Fruit fly (Drosophila melanogaster): ENCODE data around the gene APC7.
A peak's percentile ranks its signal among the peaks of the same experiment; 100 is the strongest.

Gene APC7

DNA sequence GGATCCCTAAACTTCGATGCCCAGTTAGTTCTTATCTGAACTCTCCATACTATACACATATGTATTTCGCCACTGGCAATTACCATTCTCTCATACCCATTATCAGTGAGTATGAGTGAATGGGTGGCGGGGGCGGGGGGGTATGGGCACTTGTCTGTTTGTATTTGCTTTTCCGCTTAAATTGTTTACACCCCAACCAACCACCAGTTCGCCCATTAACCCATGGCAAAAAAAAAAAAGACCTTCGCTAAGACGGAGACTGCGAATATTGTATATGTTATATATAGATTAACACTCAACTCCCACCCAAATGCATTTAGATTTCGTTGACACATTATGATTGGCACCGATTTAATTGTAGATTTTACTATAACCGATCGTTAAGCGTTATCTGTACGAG, 4.8 kb upstream of the APC7 start:
- peak; percentile 27 for TF ChIP-seq CG15011 (GFP tag; optimal IDR thresholded peaks at IDR 0.05)
- TF ChIP-seq Hr39 (optimal IDR thresholded peaks at IDR 0.05) = no peak
- TF ChIP-seq CG13894 (tag; optimal IDR thresholded peaks at IDR 0.05) = peak; percentile 14
- TF ChIP-seq CG10431 (GFP tag; optimal IDR thresholded peaks at IDR 0.05) = no peak
- no peak for TF ChIP-seq Dip2 (GFP tag; IDR thresholded peaks at IDR 0.05)
- TF ChIP-seq CHES-1-like (GFP tag; optimal IDR thresholded peaks at IDR 0.05) = no peak
- TF ChIP-seq wek (GFP tag; optimal IDR thresholded peaks at IDR 0.05) = peak; percentile 35
- no peak for TF ChIP-seq twi (tag; optimal IDR thresholded peaks at IDR 0.05)
- peak; percentile 45 for TF ChIP-seq CrebB (tag; optimal IDR thresholded peaks at IDR 0.05)
- TF ChIP-seq jigr1 (GFP tag; IDR thresholded peaks at IDR 0.05) = no peak
- TF ChIP-seq Drgx (GFP tag; IDR thresholded peaks at IDR 0.05) = no peak
- TF ChIP-seq D19A (tag; optimal IDR thresholded peaks at IDR 0.05) = no peak
- no peak for TF ChIP-seq ro (GFP tag; IDR thresholded peaks at IDR 0.05)
- no peak for TF ChIP-seq CG17802 (tag; optimal IDR thresholded peaks at IDR 0.05)
- no peak for TF ChIP-seq tx (GFP tag; optimal IDR thresholded peaks at IDR 0.05)
- TF ChIP-seq Myb (GFP tag; optimal IDR thresholded peaks at IDR 0.05) = no peak
- TF ChIP-seq hkb (optimal IDR thresholded peaks at IDR 0.05) = no peak
- TF ChIP-seq hkb (GFP tag; IDR thresholded peaks at IDR 0.05) = no peak; the same call in 1 of the 2 replicates
- TF ChIP-seq CG6854 (GFP tag; optimal IDR thresholded peaks at IDR 0.05) = no peak
- TF ChIP-seq trh (GFP tag; optimal IDR thresholded peaks at IDR 0.05) = no peak
- no peak for TF ChIP-seq Gsc (GFP tag; IDR thresholded peaks at IDR 0.05)
- peak; percentile 12 for TF ChIP-seq Hey (tag; optimal IDR thresholded peaks at IDR 0.05)
- peak; percentile 37 for TF ChIP-seq Dek (tag; optimal IDR thresholded peaks at IDR 0.05)
- TF ChIP-seq nerfin-2 (GFP tag; IDR thresholded peaks at IDR 0.05; ENCODE audit: partially characterized antibody) = no peak
- TF ChIP-seq CG11093 (GFP tag; IDR thresholded peaks at IDR 0.05) = no peak
- no peak for TF ChIP-seq sim (GFP tag; IDR thresholded peaks at IDR 0.05)
- TF ChIP-seq tup (GFP tag; optimal IDR thresholded peaks at IDR 0.05) = no peak
- TF ChIP-seq NC2α (GFP tag; optimal IDR thresholded peaks at IDR 0.05) = no peak
- no peak for TF ChIP-seq Bgb (GFP tag; IDR thresholded peaks at IDR 0.05; ENCODE audit: partially characterized antibody)
- TF ChIP-seq CG8089 (GFP tag; optimal IDR thresholded peaks at IDR 0.05) = no peak
- no peak for TF ChIP-seq bowl (GFP tag; IDR thresholded peaks at IDR 0.05)
- TF ChIP-seq CG14014 (GFP tag; IDR thresholded peaks at IDR 0.05) = no peak
- no peak for TF ChIP-seq kni (GFP tag; optimal IDR thresholded peaks at IDR 0.05)
- TF ChIP-seq shn (GFP tag; optimal IDR thresholded peaks at IDR 0.05) = no peak
- no peak for TF ChIP-seq inv (GFP tag; IDR thresholded peaks at IDR 0.05; ENCODE audit: partially characterized antibody)
- peak; percentile 69 for TF ChIP-seq schlank (tag; optimal IDR thresholded peaks at IDR 0.05)
- TF ChIP-seq crc (GFP tag; optimal IDR thresholded peaks at IDR 0.05) = no peak
- no peak for TF ChIP-seq kah (GFP tag; optimal IDR thresholded peaks at IDR 0.05)
- TF ChIP-seq CG34422 (GFP tag; IDR thresholded peaks at IDR 0.05) = no peak
- TF ChIP-seq CG1792 (GFP tag; optimal IDR thresholded peaks at IDR 0.05) = peak; percentile 17
- no peak for TF ChIP-seq fd3F (GFP tag; optimal IDR thresholded peaks at IDR 0.05)
- no peak for TF ChIP-seq dpn (GFP tag; optimal IDR thresholded peaks at IDR 0.05)
- no peak for TF ChIP-seq CG8478 (optimal IDR thresholded peaks at IDR 0.05)
- no peak for TF ChIP-seq Ravus (GFP tag; IDR thresholded peaks at IDR 0.05)
- TF ChIP-seq Ssrp (tag; optimal IDR thresholded peaks at IDR 0.05) = no peak
- no peak for TF ChIP-seq bigmax (GFP tag; optimal IDR thresholded peaks at IDR 0.05)
- TF ChIP-seq CG8290 (GFP tag; optimal IDR thresholded peaks at IDR 0.05) = no peak
- peak in 1 of 2 experiments; percentile 64 for TF ChIP-seq CG8290 (tag; optimal IDR thresholded peaks at IDR 0.05)
- no peak for TF ChIP-seq CG12659 (GFP tag; optimal IDR thresholded peaks at IDR 0.05)
- TF ChIP-seq C15 (GFP tag; IDR thresholded peaks at IDR 0.05) = 0 out of 3 replicates have a peak, but pooled peaks have one; percentile 33
- TF ChIP-seq MBD-R2 (GFP tag; IDR thresholded peaks at IDR 0.05) = no peak; the same call in 1 of the 2 replicates
- no peak for TF ChIP-seq jing (GFP tag; optimal IDR thresholded peaks at IDR 0.05)
- no peak for TF ChIP-seq row (GFP tag; IDR thresholded peaks at IDR 0.05)
- no peak for TF ChIP-seq CG1529 (GFP tag; optimal IDR thresholded peaks at IDR 0.05)

Data from whole organism, embryonic.